Worm (Caenorhabditis elegans): ENCODE data around the gene F21D5.7.

DNA sequence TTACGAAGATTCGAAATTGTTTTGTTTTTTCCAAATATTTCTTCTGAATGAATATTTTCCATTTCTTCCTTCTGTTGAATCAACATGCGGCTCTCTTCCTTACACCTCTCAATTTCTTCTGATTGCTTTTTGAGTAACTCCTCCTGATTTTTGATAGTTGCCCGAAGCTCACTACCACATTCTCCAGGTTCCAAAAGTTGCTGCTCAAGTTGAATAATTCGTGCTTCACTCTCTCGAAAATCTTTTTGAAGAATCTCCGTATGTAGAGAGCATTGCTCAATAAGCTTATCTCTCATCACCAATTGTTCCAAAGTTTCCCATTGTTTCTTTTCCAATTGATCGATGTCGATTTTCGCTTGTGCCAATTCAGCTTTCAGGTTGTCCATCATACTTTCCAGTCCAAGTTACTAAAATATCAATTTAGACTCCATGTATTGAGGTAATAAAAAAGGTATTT is 29.3 kb upstream of the F21D5.7 start, which contains the start of gene F20C5.6:
- TF ChIP-seq B0310.2 (tag; optimal IDR thresholded peaks at IDR 0.05) (no peak), flt-1 (GFP tag; IDR thresholded peaks at IDR 0.05) (no peak)

Measured in whole organism, early embryonic.